Worm (Caenorhabditis elegans) whole organism, L4/young adult: ENCODE measurements around the gene F54H12.8.

Experiments used
- W03F9.2 ChIP-seq: fragments of 150-350 bp; optimal IDR thresholded peaks from 2 replicates; lab custom pipeline; 2014; ENCODE audit warnings: missing biosample characterization, missing genetic modification characterization
- dao-5 ChIP-seq: sonication (generic microtip); optimal IDR thresholded peaks from 2 replicates; lab custom pipeline; 2016; ENCODE audit warnings: missing genotype, missing genetic modification characterization, moderate library complexity, missing compliant biosample characterization
- him-1 ChIP-seq: sonication (generic microtip); optimal IDR thresholded peaks from 2 replicates; lab custom pipeline; 2016; ENCODE audit warnings: missing genotype, missing genetic modification reagents, missing genetic modification characterization, missing compliant biosample characterization

The F54H12.8 gene

ce11 chrIII:7952077-7952765, 16.8 kb downstream of the F54H12.8 start, which contains the start of gene C29E4.15:
Gene C29E4.15, plus strand, starts transcription at chrIII:7952623.
- TF ChIP-seq dao-5 (tag; lab: Kevin White, UChicago) (no peak), him-1 (tag; lab: Kevin White, UChicago) (no peak), W03F9.2 (tag; lab: Kevin White, UChicago) (no peak)

- TF ChIP-seq W03F9.2 (tag; lab: Kevin White, UChicago) (no peak), dao-5 (tag; lab: Kevin White, UChicago) (no peak), him-1 (tag; lab: Kevin White, UChicago) (no peak)
These were observed 18.6 kb downstream of the F54H12.8 start for ce11 chrIII:7950447-7950846.

ce11 chrIII:7948802-7949201, 20.2 kb downstream of the F54H12.8 start, which contains the start of gene col-90:
Gene col-90, plus strand, starts transcription at chrIII:7948838.
- no peak for TF ChIP-seq W03F9.2 (tag; lab: Kevin White, UChicago)
- no peak for TF ChIP-seq him-1 (tag; lab: Kevin White, UChicago)
- no peak for TF ChIP-seq dao-5 (tag; lab: Kevin White, UChicago)

ce11 chrIII:7947677-7948076, 21.3 kb downstream of the F54H12.8 start:
- no peak for TF ChIP-seq W03F9.2 (tag; lab: Kevin White, UChicago)
- no peak for TF ChIP-seq him-1 (tag; lab: Kevin White, UChicago)
- no peak for TF ChIP-seq dao-5 (tag; lab: Kevin White, UChicago)

ce11 chrIII:7946968-7947491, 22.0 kb downstream of the F54H12.8 start, which contains the start of gene gsto-1:
Gene gsto-1, minus strand, starts transcription at chrIII:7947018.
- no peak for TF ChIP-seq dao-5 (tag; lab: Kevin White, UChicago)
- no peak for TF ChIP-seq W03F9.2 (tag; lab: Kevin White, UChicago)

- TF ChIP-seq W03F9.2 (tag; lab: Kevin White, UChicago) (no peak), dao-5 (tag; lab: Kevin White, UChicago) (no peak), him-1 (tag; lab: Kevin White, UChicago) (no peak)
These were observed 27.6 kb downstream of the F54H12.8 start, which contains the start of gene kle-2 for ce11 chrIII:7941417-7941816. Gene kle-2, plus strand, starts transcription at chrIII:7941717.

ce11 chrIII:7940819-7941218, 28.2 kb downstream of the F54H12.8 start, which contains the start of gene C29E4.12:
Gene C29E4.12, plus strand, starts transcription at chrIII:7941151.
- TF ChIP-seq dao-5 (tag; lab: Kevin White, UChicago), result no peak
- no peak for TF ChIP-seq W03F9.2 (tag; lab: Kevin White, UChicago)
- no peak for TF ChIP-seq him-1 (tag; lab: Kevin White, UChicago)

ce11 chrIII:7937548-7937947, 31.5 kb downstream of the F54H12.8 start, which contains the start of gene C29E4.10:
Gene C29E4.10, plus strand, starts transcription at chrIII:7937848.
- TF ChIP-seq him-1 (tag; lab: Kevin White, UChicago) (no peak), dao-5 (tag; lab: Kevin White, UChicago) (no peak), W03F9.2 (tag; lab: Kevin White, UChicago) (no peak)

ce11 chrIII:7933235-7933634, 35.8 kb downstream of the F54H12.8 start, which contains the start of gene ran-2:
Gene ran-2, plus strand, starts transcription at chrIII:7933535.
- TF ChIP-seq dao-5 (tag; lab: Kevin White, UChicago), result no peak
- TF ChIP-seq him-1 (tag; lab: Kevin White, UChicago), result no peak
- no peak for TF ChIP-seq W03F9.2 (tag; lab: Kevin White, UChicago)

- TF ChIP-seq W03F9.2 (tag; lab: Kevin White, UChicago), result peak; percentile 53
- TF ChIP-seq dao-5 (tag; lab: Kevin White, UChicago), result no peak
- no peak for TF ChIP-seq him-1 (tag; lab: Kevin White, UChicago)
These were observed 40.4 kb downstream of the F54H12.8 start, which contains the start of the genes C29E4.13 and npp-15 for ce11 chrIII:7928549-7929129. Gene C29E4.13, minus strand, starts transcription at chrIII:7928717. Gene npp-15, plus strand, starts transcription at chrIII:7929043.

- TF ChIP-seq dao-5 (tag; lab: Kevin White, UChicago) (no peak), him-1 (tag; lab: Kevin White, UChicago) (no peak), W03F9.2 (tag; lab: Kevin White, UChicago) (no peak)
These were observed 43.1 kb downstream of the F54H12.8 start for ce11 chrIII:7925968-7926367.

- TF ChIP-seq him-1 (tag; lab: Kevin White, UChicago), result no peak
- TF ChIP-seq W03F9.2 (tag; lab: Kevin White, UChicago), result no peak
- no peak for TF ChIP-seq dao-5 (tag; lab: Kevin White, UChicago)
These were observed 44.2 kb downstream of the F54H12.8 start, which contains the start of gene tag-250 for ce11 chrIII:7924821-7925220. Gene tag-250, minus strand, starts transcription at chrIII:7924921.

- no peak for TF ChIP-seq him-1 (tag; lab: Kevin White, UChicago)
These were observed 46.8 kb downstream of the F54H12.8 start, which contains the start of gene C29E4.17 for ce11 chrIII:7922207-7922606. Gene C29E4.17, plus strand, starts transcription at chrIII:7922507.
